Worm (Caenorhabditis elegans): ENCODE measurements around the gene C14A6.3.

- no peak for TF ChIP-seq lin-38 (GFP tag; IDR thresholded peaks at IDR 0.05)
- TF ChIP-seq mxl-2 (GFP tag; conservative IDR thresholded peaks at IDR 0.05) = no peak
- no peak for TF ChIP-seq unc-130 (GFP tag; optimal IDR thresholded peaks at IDR 0.05)
Measured at ce11 chrV:18157707-18158106, 11.5 kb downstream of the C14A6.3 start, which contains the start of gene clec-48.
